Worm (Caenorhabditis elegans) whole organism, L4/young adult: Measurements from ENCODE around the gene flr-4.

Experiments
- W03F9.2 ChIP-seq: fragments of 150-350 bp; optimal IDR thresholded peaks from 2 replicates; lab custom pipeline; 2014; ENCODE audit warnings: missing biosample characterization, missing genetic modification characterization
- dao-5 ChIP-seq: sonication (generic microtip); optimal IDR thresholded peaks from 2 replicates; lab custom pipeline; 2016; ENCODE audit warnings: missing genotype, missing genetic modification characterization, moderate library complexity, missing compliant biosample characterization
- him-1 ChIP-seq: sonication (generic microtip); optimal IDR thresholded peaks from 2 replicates; lab custom pipeline; 2016; ENCODE audit warnings: missing genotype, missing genetic modification reagents, missing genetic modification characterization, missing compliant biosample characterization

DNA sequence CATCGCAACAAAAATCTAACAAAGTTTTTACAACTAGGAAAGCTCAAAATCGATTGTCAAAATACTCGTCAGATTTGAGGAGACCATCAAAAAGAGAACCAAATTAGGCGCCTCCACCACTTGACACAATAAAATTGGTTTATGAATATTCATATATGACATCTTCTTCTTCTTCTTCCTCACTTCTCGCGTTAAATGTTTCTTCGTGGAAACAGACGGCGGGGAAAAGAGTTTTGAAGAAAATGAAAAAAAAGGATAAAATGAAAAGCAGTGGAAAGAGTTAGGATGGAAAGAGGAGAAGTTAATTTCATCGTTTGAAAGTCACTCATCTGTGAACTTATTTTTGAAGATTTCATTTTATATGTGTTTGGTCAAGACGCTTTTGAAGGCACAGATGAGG is 45.7 kb downstream of the flr-4 start:
- TF ChIP-seq W03F9.2 (tag; lab: Kevin White, UChicago) = no peak
- TF ChIP-seq him-1 = no peak
- TF ChIP-seq dao-5 (tag; lab: Kevin White, UChicago) = no peak
